Worm (Caenorhabditis elegans): ENCODE measurements around the gene H12D21.11.

Gene H12D21.11

DNA sequence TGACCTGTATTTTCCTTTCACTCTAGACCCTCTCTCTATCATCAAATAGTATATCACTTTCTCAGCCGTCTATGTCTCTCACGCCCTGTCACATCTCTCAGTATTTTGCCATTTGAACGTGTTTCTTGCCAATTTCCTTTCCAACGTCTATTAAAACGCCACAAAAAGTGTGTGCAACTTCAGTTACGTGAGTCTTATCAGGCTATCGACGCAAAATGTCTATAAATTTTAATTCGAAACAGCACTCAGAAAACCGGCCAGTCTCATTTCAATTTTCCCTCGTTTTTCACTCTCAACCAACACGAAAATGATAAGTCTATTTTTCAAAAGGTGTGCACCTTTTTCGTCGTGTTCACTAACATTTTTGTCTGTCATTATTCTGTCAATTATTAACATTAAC lies 20.1 kb upstream of the H12D21.11 start, which contains the start of gene mpst-3 (continued):
- TF ChIP-seq dmd-6 (GFP tag; IDR thresholded peaks at IDR 0.05), result peak; percentile 83
- TF ChIP-seq hlh-11 (tag; optimal IDR thresholded peaks at IDR 0.05), result peak; percentile 79

ce11 chrV:14897731-14898130 lies 18.0 kb upstream of the H12D21.11 start, which contains the start of gene H12D21.6:
Gene H12D21.6 (minus strand): TSS chrV:14897831.
- TF ChIP-seq nhr-6 (tag; optimal IDR thresholded peaks at IDR 0.05) (peak; percentile 9), ceh-28 (tag; optimal IDR thresholded peaks at IDR 0.05) (no peak), egl-43 (GFP tag; IDR thresholded peaks at IDR 0.05) (no peak)

- TF ChIP-seq dmd-8 (GFP tag; IDR thresholded peaks at IDR 0.05), result no peak
- TF ChIP-seq lir-3 (tag; optimal IDR thresholded peaks at IDR 0.05), result no peak
- TF ChIP-seq ceh-28 (tag; optimal IDR thresholded peaks at IDR 0.05), result no peak
- TF ChIP-seq ztf-11 (tag; optimal IDR thresholded peaks at IDR 0.05), result no peak
- TF ChIP-seq zfp-2 (tag; optimal IDR thresholded peaks at IDR 0.05), result no peak
- no peak for TF ChIP-seq ceh-62 (tag; optimal IDR thresholded peaks at IDR 0.05)
- TF ChIP-seq arid-1 (GFP tag; conservative IDR thresholded peaks at IDR 0.05), result no peak
- TF ChIP-seq hlh-30 (tag; optimal IDR thresholded peaks at IDR 0.05; ENCODE audit: insufficient read depth), result no peak
- no peak for TF ChIP-seq gei-8 (GFP tag; optimal IDR thresholded peaks at IDR 0.05)
- no peak for TF ChIP-seq jun-1 (tag; optimal IDR thresholded peaks at IDR 0.05)
- no peak for TF ChIP-seq nhr-76 (tag; optimal IDR thresholded peaks at IDR 0.05)
Observed at ce11 chrV:14899545-14899944, 16.2 kb upstream of the H12D21.11 start, which contains the start of gene H12D21.10. Gene H12D21.10 (plus strand): TSS chrV:14899804.

DNA sequence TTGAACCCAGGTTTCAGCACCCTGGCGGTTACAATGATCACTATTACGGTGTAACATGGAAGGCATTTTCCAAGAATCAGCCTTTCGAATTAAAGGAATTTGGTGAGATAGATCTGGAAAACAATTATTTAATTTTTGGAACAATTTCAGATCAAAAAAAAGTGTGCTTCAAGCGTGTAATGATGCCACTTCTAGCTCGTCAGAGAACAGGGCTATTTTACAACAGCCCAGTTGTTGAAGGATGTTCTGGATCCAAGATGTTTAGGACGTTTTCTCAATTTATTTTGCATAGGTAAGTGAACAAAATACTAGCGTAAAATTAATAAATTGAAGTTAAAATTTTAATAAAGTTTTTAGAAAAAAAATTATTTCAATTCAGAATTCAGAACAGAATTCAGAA lies 14.8 kb upstream of the H12D21.11 start:
- TF ChIP-seq pha-4 (GFP tag; IDR thresholded peaks at IDR 0.05), result no peak
- TF ChIP-seq pha-4 (tag; optimal IDR thresholded peaks at IDR 0.05), result no peak
- no peak for TF ChIP-seq nhr-102 (tag; optimal IDR thresholded peaks at IDR 0.05)
- TF ChIP-seq mdl-1 (tag; optimal IDR thresholded peaks at IDR 0.05), result no peak
- no peak for TF ChIP-seq unc-62 (GFP tag; optimal IDR thresholded peaks at IDR 0.05 in 1 of 2)
- TF ChIP-seq unc-62 (tag; optimal IDR thresholded peaks at IDR 0.05), result no peak
- TF ChIP-seq aha-1 (tag), result peak; percentile 94
- no peak for TF ChIP-seq T26A8.4 (GFP tag; IDR thresholded peaks at IDR 0.05)

- TF ChIP-seq daf-12 (tag; optimal IDR thresholded peaks at IDR 0.05) (no peak), unc-62 (GFP tag; optimal IDR thresholded peaks at IDR 0.05 in 1 of 2) (peak in 1 of 2 experiments; percentile 98), unc-62 (tag; optimal IDR thresholded peaks at IDR 0.05) (no peak), aha-1 (tag) (peak; percentile 7)
Observed at ce11 chrV:14907445-14907844, 8.3 kb upstream of the H12D21.11 start.

ce11 chrV:14909331-14909835 lies 6.3 kb upstream of the H12D21.11 start, which contains the start of gene H12D21.9:
Gene H12D21.9 (minus strand): TSS chrV:14909478.
- TF ChIP-seq daf-16 (GFP tag; optimal IDR thresholded peaks at IDR 0.05) (peak in 1 of 2 experiments; percentile 11), daf-16 (tag; optimal IDR thresholded peaks at IDR 0.05) (no peak), hif-1 (tag; optimal IDR thresholded peaks at IDR 0.05) (no peak), aha-1 (tag) (peak; percentile 47)

DNA sequence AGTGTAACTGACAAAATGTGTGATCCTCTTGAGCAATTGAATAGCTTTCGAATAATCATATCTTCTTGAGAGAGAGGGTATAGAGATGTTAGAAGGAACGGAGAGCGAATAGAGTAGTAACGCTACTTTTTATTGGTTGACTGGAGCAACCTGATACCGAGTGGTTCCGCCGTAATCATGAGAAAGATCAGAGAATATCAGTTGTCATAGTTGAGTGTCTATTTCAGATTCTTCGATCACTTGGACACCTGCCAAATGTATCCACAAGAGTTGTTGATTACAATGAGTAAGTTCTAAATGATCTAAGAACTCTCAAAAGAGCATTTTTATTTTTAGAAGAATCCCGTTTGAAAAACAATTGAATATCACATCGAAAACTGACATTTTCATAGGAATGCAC lies 4.9 kb upstream of the H12D21.11 start:
- TF ChIP-seq mdt-29 (GFP tag; IDR thresholded peaks at IDR 0.05), result no peak
- TF ChIP-seq unc-62 (GFP tag; optimal IDR thresholded peaks at IDR 0.05 in 1 of 2), result peak in 1 of 2 experiments; percentile 96
- no peak for TF ChIP-seq unc-62 (tag; optimal IDR thresholded peaks at IDR 0.05)

DNA sequence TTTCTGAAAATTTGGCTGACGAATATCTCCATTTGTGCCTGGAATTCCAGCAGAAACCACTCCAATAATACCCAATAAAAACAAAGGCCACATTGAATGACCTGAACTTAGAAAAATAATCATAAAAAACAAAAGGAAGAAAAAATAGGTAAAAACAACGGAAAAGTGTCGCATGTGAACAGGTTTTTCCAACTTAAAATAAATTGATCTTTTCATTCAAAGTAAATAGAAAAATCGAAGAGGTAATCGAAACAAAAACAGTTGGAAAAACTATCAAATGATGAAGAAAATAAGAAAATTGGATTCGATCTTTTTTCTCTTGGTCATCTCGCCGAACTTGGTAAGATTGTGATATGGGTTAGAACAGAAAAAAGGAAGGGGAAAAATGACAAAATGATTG lies 5.8 kb downstream of the H12D21.11 start, which contains the start of gene zmp-4:
zmp-4 (minus strand) TSS at position 101 of the 400 bp plus-strand sequence.
- TF ChIP-seq aha-1 (tag) (no peak), attf-4 (tag; optimal IDR thresholded peaks at IDR 0.05) (no peak), nhr-102 (tag; optimal IDR thresholded peaks at IDR 0.05) (no peak), dmd-9 (GFP tag; IDR thresholded peaks at IDR 0.05) (no peak), ZK337.2 (GFP tag; IDR thresholded peaks at IDR 0.05) (no peak), R02D3.7 (tag; optimal IDR thresholded peaks at IDR 0.05) (no peak), nhr-237 (tag; optimal IDR thresholded peaks at IDR 0.05) (no peak), T26A8.4 (GFP tag; IDR thresholded peaks at IDR 0.05) (no peak), zfp-2 (tag; optimal IDR thresholded peaks at IDR 0.05) (no peak), unc-39 (tag; optimal IDR thresholded peaks at IDR 0.05) (no peak), pqm-1 (tag; optimal IDR thresholded peaks at IDR 0.05) (no peak), spr-3 (GFP tag; optimal IDR thresholded peaks at IDR 0.05) (no peak), nhr-11 (tag; optimal IDR thresholded peaks at IDR 0.05) (no peak), nhr-41 (GFP tag; IDR thresholded peaks at IDR 0.05) (no peak)
